Fruit fly (Drosophila melanogaster) whole organism, prepupa: ENCODE data around the gene CG42717.
A peak's percentile ranks its signal among the peaks of the same experiment; 100 is the strongest.

ENCODE experiments used
- Blimp-1 ChIP-seq: fragments of 200-800 bp; sonication (Bioruptor generic); optimal IDR thresholded peaks from 3 replicates; lab custom pipeline; 2017; ENCODE audit warnings: missing biosample characterization, missing genetic modification characterization, mild to moderate bottlenecking, moderate library complexity, missing genetic modification reagents
- CG10631 ChIP-seq: fragments of 200-800 bp; sonication (Bioruptor generic); optimal IDR thresholded peaks from 2 replicates; lab custom pipeline; 2016; ENCODE audit warnings: missing biosample characterization, missing genetic modification characterization
- CG11294 ChIP-seq: fragments of 200-800 bp; sonication (Bioruptor generic); IDR thresholded peaks from 2 replicates; pipeline ENCODE4 v1.3.6; 2022; ENCODE audit warnings: missing biosample characterization, missing genetic modification characterization
- CG11762 ChIP-seq: fragments of 200-800 bp; sonication (Bioruptor generic); optimal IDR thresholded peaks from 3 replicates; lab custom pipeline; 2016; ENCODE audit warnings: missing biosample characterization, missing genetic modification characterization; ENCODE audit not compliant: insufficient read depth
- CG16779 ChIP-seq: fragments of 200-800 bp; sonication (Bioruptor generic); optimal IDR thresholded peaks from 3 replicates; lab custom pipeline; 2017; ENCODE audit warnings: missing biosample characterization, mild to moderate bottlenecking, missing genetic modification characterization
- CG3032 ChIP-seq: fragments of 200-800 bp; optimal IDR thresholded peaks from 2 replicates; lab custom pipeline; 2019; ENCODE audit warnings: missing biosample characterization, mild to moderate bottlenecking, missing genetic modification characterization, moderate library complexity
- CG31627 ChIP-seq: fragments of 200-800 bp; sonication (Bioruptor generic); optimal IDR thresholded peaks from 3 replicates; lab custom pipeline; 2016; ENCODE audit warnings: missing biosample characterization, missing genetic modification characterization
- CG34406 ChIP-seq: fragments of 200-800 bp; sonication (Bioruptor generic); optimal IDR thresholded peaks from 3 replicates; lab custom pipeline; 2016; ENCODE audit warnings: missing biosample characterization, missing genetic modification characterization
- CG3919 ChIP-seq: fragments of 200-800 bp; sonication (Bioruptor generic); optimal IDR thresholded peaks from 3 replicates; lab custom pipeline; 2016; ENCODE audit warnings: missing biosample characterization, missing genetic modification characterization
- CG4318 ChIP-seq: fragments of 200-800 bp; sonication (Bioruptor generic); optimal IDR thresholded peaks from 3 replicates; lab custom pipeline; 2017; ENCODE audit warnings: missing biosample characterization, mild to moderate bottlenecking, missing genetic modification characterization
- CG6163 ChIP-seq: fragments of 200-800 bp; sonication (Bioruptor generic); IDR thresholded peaks from 3 replicates; pipeline ENCODE4 v1.3.6; 2022; ENCODE audit warnings: missing biosample characterization, missing genetic modification characterization
- CG6276 ChIP-seq: fragments of 200-800 bp; sonication (Bioruptor generic); optimal IDR thresholded peaks from 2 replicates; lab custom pipeline; 2017; ENCODE audit warnings: missing biosample characterization, mild to moderate bottlenecking, missing genetic modification characterization
- CG6792 ChIP-seq: fragments of 200-800 bp; sonication (Bioruptor generic); optimal IDR thresholded peaks from 3 replicates; lab custom pipeline; 2016; ENCODE audit warnings: missing biosample characterization, missing genetic modification characterization
- CG6854 ChIP-seq: fragments of 200-800 bp; sonication (Bioruptor generic); optimal IDR thresholded peaks from 2 replicates; lab custom pipeline; 2017; ENCODE audit warnings: missing biosample characterization, mild to moderate bottlenecking, missing genetic modification characterization
- CG7368 ChIP-seq: fragments of 200-800 bp; sonication (Bioruptor generic); optimal IDR thresholded peaks from 3 replicates; lab custom pipeline; 2016; ENCODE audit warnings: missing biosample characterization, missing genetic modification characterization
- CG8119 ChIP-seq: fragments of 200-800 bp; sonication (Bioruptor generic); IDR thresholded peaks from 3 replicates; pipeline ENCODE4 v1.3.6; 2022; ENCODE audit warnings: missing biosample characterization, missing genetic modification characterization
- CG8319 ChIP-seq: fragments of 200-800 bp; sonication (Bioruptor generic); optimal IDR thresholded peaks from 3 replicates; lab custom pipeline; 2016; ENCODE audit warnings: missing biosample characterization, missing genetic modification characterization
- CG8632 ChIP-seq: fragments of 200-800 bp; sonication (Bioruptor generic); optimal IDR thresholded peaks from 3 replicates; lab custom pipeline; 2016; ENCODE audit warnings: missing biosample characterization, missing genetic modification characterization
- CG9139 ChIP-seq: fragments of 200-800 bp; sonication (Bioruptor generic); optimal IDR thresholded peaks from 3 replicates; lab custom pipeline; 2017; ENCODE audit warnings: missing biosample characterization, mild to moderate bottlenecking, missing genetic modification characterization
- Eip75B ChIP-seq: fragments of 200-800 bp; sonication (Bioruptor generic); optimal IDR thresholded peaks from 3 replicates; lab custom pipeline; 2016; ENCODE audit warnings: missing biosample characterization, missing genetic modification characterization
- Eip78C ChIP-seq: fragments of 200-800 bp; sonication (Bioruptor generic); peaks from one replicate; lab custom pipeline; 2016; ENCODE audit warnings: missing biosample characterization, missing genetic modification characterization
- Eip93F ChIP-seq: fragments of 200-800 bp; sonication (Bioruptor generic); optimal IDR thresholded peaks from 2 replicates; lab custom pipeline; 2016; ENCODE audit warnings: missing biosample characterization, mild to moderate bottlenecking, missing genetic modification characterization
- Ets21C ChIP-seq: fragments of 200-800 bp; sonication (Bioruptor generic); optimal IDR thresholded peaks from 3 replicates; lab custom pipeline; 2016; ENCODE audit warnings: missing biosample characterization, missing genetic modification characterization
- Ets96B ChIP-seq: fragments of 200-800 bp; optimal IDR thresholded peaks from 2 replicates; lab custom pipeline; 2019; ENCODE audit warnings: missing biosample characterization, mild to moderate bottlenecking, missing genetic modification characterization, moderate library complexity
- Gug ChIP-seq: fragments of 200-800 bp; sonication (Bioruptor generic); IDR thresholded peaks from 2 replicates; pipeline ENCODE4 v1.3.6; 2022; ENCODE audit warnings: missing biosample characterization, missing genetic modification characterization
- Hr38 ChIP-seq: sonication (Bioruptor generic); optimal IDR thresholded peaks from 2 replicates; lab custom pipeline; 2016; ENCODE audit warnings: missing biosample characterization, missing genetic modification characterization
- Hr39 ChIP-seq: fragments of 200-800 bp; sonication (Bioruptor generic); optimal IDR thresholded peaks from 2 replicates; lab custom pipeline; 2016; ENCODE audit warnings: missing biosample characterization, missing genetic modification characterization
- Hr4 ChIP-seq: fragments of 200-800 bp; sonication (Bioruptor generic); optimal IDR thresholded peaks from 3 replicates; lab custom pipeline; 2016; ENCODE audit warnings: missing biosample characterization, missing genetic modification characterization
- Met ChIP-seq: fragments of 200-800 bp; sonication (Bioruptor generic); optimal IDR thresholded peaks from 3 replicates; lab custom pipeline; 2016; ENCODE audit warnings: missing biosample characterization, missing genetic modification characterization
- OdsH ChIP-seq: fragments of 200-800 bp; sonication (Bioruptor generic); optimal IDR thresholded peaks from 3 replicates; lab custom pipeline; 2016; ENCODE audit warnings: missing biosample characterization, missing genetic modification characterization
- Smox ChIP-seq: fragments of 200-800 bp; sonication (Bioruptor generic); optimal IDR thresholded peaks from 3 replicates; lab custom pipeline; 2016; ENCODE audit warnings: missing biosample characterization, missing genetic modification characterization
- Sox102F ChIP-seq: fragments of 200-800 bp; sonication (Bioruptor generic); optimal IDR thresholded peaks from 2 replicates; lab custom pipeline; 2016; ENCODE audit warnings: missing biosample characterization, mild to moderate bottlenecking, missing genetic modification characterization
- Sox14 ChIP-seq: fragments of 200-800 bp; sonication (Bioruptor generic); optimal IDR thresholded peaks from 3 replicates; lab custom pipeline; 2016; ENCODE audit warnings: missing biosample characterization, missing genetic modification characterization
- Sox15 ChIP-seq: fragments of 200-800 bp; sonication (Bioruptor generic); optimal IDR thresholded peaks from 3 replicates; lab custom pipeline; 2016; ENCODE audit warnings: missing biosample characterization, missing genetic modification characterization
- achi ChIP-seq: fragments of 200-800 bp; sonication (Bioruptor generic); optimal IDR thresholded peaks from 3 replicates; lab custom pipeline; 2016; ENCODE audit warnings: missing biosample characterization, missing genetic modification characterization
- acj6 ChIP-seq: fragments of 200-800 bp; sonication (Bioruptor generic); optimal IDR thresholded peaks from 3 replicates; lab custom pipeline; 2016; ENCODE audit warnings: missing biosample characterization, missing genetic modification characterization
- cyc ChIP-seq: fragments of 200-800 bp; sonication (Bioruptor generic); optimal IDR thresholded peaks from 3 replicates; lab custom pipeline; 2016; ENCODE audit warnings: missing biosample characterization, missing genetic modification characterization
- dac ChIP-seq: fragments of 200-800 bp; sonication (Bioruptor generic); optimal IDR thresholded peaks from 2 replicates; lab custom pipeline; 2017; ENCODE audit warnings: missing biosample characterization, mild to moderate bottlenecking, missing genetic modification characterization
- eg ChIP-seq: fragments of 200-800 bp; sonication (Bioruptor generic); IDR thresholded peaks from 3 replicates; pipeline ENCODE4 v1.3.6; 2022; ENCODE audit warnings: missing biosample characterization, missing genetic modification characterization
- esn ChIP-seq: fragments of 200-800 bp; sonication (Bioruptor generic); optimal IDR thresholded peaks from 2 replicates; lab custom pipeline; 2016; ENCODE audit warnings: missing biosample characterization, mild to moderate bottlenecking, missing genetic modification characterization, moderate library complexity
- fd59A ChIP-seq: fragments of 200-800 bp; sonication (Bioruptor generic); optimal IDR thresholded peaks from 2 replicates; lab custom pipeline; 2017; ENCODE audit warnings: missing biosample characterization, mild to moderate bottlenecking, missing genetic modification characterization, missing genetic modification reagents
- fd85E ChIP-seq: fragments of 200-800 bp; sonication (Bioruptor generic); optimal IDR thresholded peaks from 3 replicates; lab custom pipeline; 2016; ENCODE audit warnings: missing biosample characterization, missing genetic modification characterization
- fkh ChIP-seq: fragments of 200-800 bp; sonication (Bioruptor generic); optimal IDR thresholded peaks from 3 replicates; lab custom pipeline; 2017; ENCODE audit warnings: missing biosample characterization, mild to moderate bottlenecking, missing genetic modification characterization, moderate library complexity
- lz ChIP-seq: fragments of 200-800 bp; sonication (Bioruptor generic); optimal IDR thresholded peaks from 3 replicates; lab custom pipeline; 2016; ENCODE audit warnings: missing biosample characterization, missing genetic modification characterization
- net ChIP-seq: fragments of 200-800 bp; sonication (Bioruptor generic); optimal IDR thresholded peaks from 3 replicates; lab custom pipeline; 2016; ENCODE audit warnings: missing biosample characterization, missing genetic modification characterization
- pdm3 ChIP-seq: fragments of 200-800 bp; sonication (Bioruptor generic); optimal IDR thresholded peaks from 3 replicates; lab custom pipeline; 2016; ENCODE audit warnings: missing biosample characterization, missing genetic modification characterization
- salr ChIP-seq, 2 experiments: fragments of 200-800 bp; sonication (Bioruptor generic); optimal IDR thresholded peaks; 3 replicates each; lab custom pipeline; 2016 to 2018; ENCODE audit warnings: missing biosample characterization in 2 of 2, missing genetic modification characterization in 2 of 2, mild to moderate bottlenecking in 1 of 2
- spab ChIP-seq: fragments of 200-800 bp; sonication (Bioruptor generic); optimal IDR thresholded peaks from 2 replicates; lab custom pipeline; 2017; ENCODE audit warnings: missing biosample characterization, mild to moderate bottlenecking, missing genetic modification characterization, missing genetic modification reagents
- ss ChIP-seq, 2 experiments: fragments of 200-800 bp; sonication (Bioruptor generic); optimal IDR thresholded peaks; 2 replicates in 1 of 2; 3 replicates in 1 of 2; lab custom pipeline; 2017 to 2018; ENCODE audit warnings: mild to moderate bottlenecking in 2 of 2, missing biosample characterization in 2 of 2, missing genetic modification characterization in 2 of 2, moderate library complexity in 1 of 2
- svp ChIP-seq: fragments of 200-800 bp; sonication (Bioruptor generic); peaks from one replicate; lab custom pipeline; 2016; ENCODE audit warnings: missing biosample characterization, missing genetic modification characterization
- topi ChIP-seq: fragments of 200-800 bp; sonication (Bioruptor generic); optimal IDR thresholded peaks from 3 replicates; lab custom pipeline; 2016; ENCODE audit warnings: missing biosample characterization, missing genetic modification characterization
- vri ChIP-seq: fragments of 200-800 bp; sonication (Bioruptor generic); optimal IDR thresholded peaks from 3 replicates; lab custom pipeline; 2016; ENCODE audit warnings: missing biosample characterization, mild to moderate bottlenecking, missing genetic modification characterization

CG42717 gene

dm6 chr3L:16037048-16037477 is 4.1 kb upstream of the CG42717 start:
- TF ChIP-seq salr (GFP tag; optimal IDR thresholded peaks at IDR 0.05; lab: Kevin White, UChicago) (peak; percentile 17 to 50), svp (GFP tag; lab: Kevin White, UChicago) (peak; percentile 88), cyc (GFP tag; lab: Kevin White, UChicago) (peak; percentile 67), Ets96B (tag; lab: Kevin White, UChicago) (peak; percentile 59), Gug (peak; percentile 73), lz (GFP tag; lab: Kevin White, UChicago) (peak; percentile 72), pdm3 (peak; percentile 75), esn (peak; percentile 78), achi (GFP tag; lab: Kevin White, UChicago) (peak; percentile 70), CG31627 (GFP tag; lab: Kevin White, UChicago) (peak; percentile 73), CG3032 (tag; lab: Kevin White, UChicago) (peak; percentile 74), fd59A (peak; percentile 39), Sox14 (GFP tag; lab: Kevin White, UChicago) (peak; percentile 74), Ets21C (GFP tag; lab: Kevin White, UChicago) (peak; percentile 43), Met (GFP tag; lab: Kevin White, UChicago) (peak; percentile 80), fkh (GFP tag; lab: Kevin White, UChicago) (peak; percentile 43), Eip93F (no peak), CG7368 (GFP tag; lab: Kevin White, UChicago) (peak; percentile 50), CG4318 (peak; percentile 35), fd85E (GFP tag; lab: Kevin White, UChicago) (no peak), CG6854 (GFP tag; lab: Kevin White, UChicago) (peak; percentile 42), CG34406 (peak; percentile 74), CG6792 (GFP tag; lab: Kevin White, UChicago) (peak; percentile 53), CG10631 (GFP tag; lab: Kevin White, UChicago) (peak; percentile 65), Smox (peak; percentile 78), CG6276 (GFP tag; lab: Kevin White, UChicago) (peak; percentile 76), topi (GFP tag; lab: Kevin White, UChicago) (peak; percentile 65), CG8319 (GFP tag; lab: Kevin White, UChicago) (no peak), Hr4 (peak; percentile 78), Blimp-1 (GFP tag; lab: Kevin White, UChicago) (peak; percentile 37), net (peak; percentile 67), eg (GFP tag; lab: Robert Waterston, UW) (peak; percentile 89), CG11294 (GFP tag; lab: Robert Waterston, UW) (peak; percentile 64), vri (no peak), Hr38 (GFP tag; lab: Kevin White, UChicago) (no peak), Eip75B (peak; percentile 84), CG11762 (peak; percentile 53), CG3919 (GFP tag; lab: Kevin White, UChicago) (peak; percentile 83), OdsH (GFP tag; lab: Kevin White, UChicago) (peak; percentile 70), Sox102F (GFP tag; lab: Kevin White, UChicago) (peak; percentile 76), CG8119 (peak; percentile 82; the same call in 2 of the 3 replicates), CG6163 (peak; percentile 85), spab (GFP tag; lab: Kevin White, UChicago) (peak; percentile 59), CG9139 (no peak), CG8632 (GFP tag; lab: Kevin White, UChicago) (peak; percentile 51), Sox15 (GFP tag; lab: Kevin White, UChicago) (peak; percentile 43), dac (GFP tag; lab: Kevin White, UChicago) (peak; percentile 9), acj6 (GFP tag; lab: Kevin White, UChicago) (peak; percentile 66), ss (GFP tag; optimal IDR thresholded peaks at IDR 0.05; lab: Kevin White, UChicago) (peak; percentile 3 to 49), Hr39 (GFP tag; lab: Kevin White, UChicago) (peak; percentile 78), Eip78C (GFP tag; lab: Kevin White, UChicago) (peak; percentile 94), CG16779 (tag; lab: Kevin White, UChicago) (peak; percentile 55)
